Worm (Caenorhabditis elegans) whole organism, young adult: ENCODE data around the gene mog-4.

Experiments
- B0019.2 ChIP-seq: fragments of 200-800 bp; sonication (Bioruptor generic); conservative IDR thresholded peaks from 2 replicates; pipeline ENCODE4 v1.3.6; 2022; ENCODE audit warnings: missing genetic modification reagents, missing genetic modification characterization, missing compliant biosample characterization
- B0261.1 ChIP-seq: sonication (generic microtip); optimal IDR thresholded peaks from 2 replicates; lab custom pipeline; 2016; ENCODE audit warnings: mild to moderate bottlenecking, missing genetic modification characterization, moderate library complexity, missing compliant biosample characterization
- B0336.3 ChIP-seq: fragments of 200-800 bp; sonication (Bioruptor generic); IDR thresholded peaks from 2 replicates; pipeline ENCODE4 v1.3.6; 2022; ENCODE audit warnings: missing genetic modification characterization, missing compliant biosample characterization
- C06A6.2 ChIP-seq: fragments of 200-800 bp; sonication (Bioruptor generic); conservative IDR thresholded peaks from 2 replicates; pipeline ENCODE4 v1.3.6; 2022; ENCODE audit warnings: missing genetic modification characterization, missing compliant biosample characterization
- C17E4.6 ChIP-seq: fragments of 200-800 bp; sonication (Bioruptor generic); IDR thresholded peaks from 2 replicates; pipeline ENCODE4 v1.3.6; 2022; ENCODE audit warnings: missing genetic modification reagents, missing genetic modification characterization, missing compliant biosample characterization
- F37B4.10 ChIP-seq: fragments of 200-800 bp; sonication (Bioruptor generic); IDR thresholded peaks from 2 replicates; pipeline ENCODE4 v1.3.6; 2022; ENCODE audit warnings: missing genetic modification characterization, missing compliant biosample characterization
- F39B2.1 ChIP-seq: fragments of 200-800 bp; sonication (Bioruptor generic); IDR thresholded peaks from 2 replicates; pipeline ENCODE4 v1.3.6; 2022; ENCODE audit warnings: missing genetic modification reagents, missing genetic modification characterization, missing compliant biosample characterization
- K11D2.4 ChIP-seq: fragments of 200-800 bp; sonication (Bioruptor generic); IDR thresholded peaks from 2 replicates; pipeline ENCODE4 v1.3.6; 2022; ENCODE audit warnings: missing genetic modification reagents, missing genetic modification characterization, missing compliant biosample characterization
- T26A5.8 ChIP-seq: sonication (generic microtip); optimal IDR thresholded peaks from 2 replicates; lab custom pipeline; 2016; ENCODE audit warnings: missing genetic modification characterization, missing compliant biosample characterization
- Y67H2A.10 ChIP-seq: fragments of 200-800 bp; sonication (Bioruptor generic); conservative IDR thresholded peaks from 2 replicates; pipeline ENCODE4 v1.3.6; 2022; ENCODE audit warnings: missing genetic modification reagents, missing genetic modification characterization, missing compliant biosample characterization
- Y95B8A.8 ChIP-seq: fragments of 200-800 bp; sonication (Bioruptor generic); IDR thresholded peaks from 2 replicates; pipeline ENCODE4 v1.3.6; 2022; ENCODE audit warnings: missing genetic modification reagents, missing genetic modification characterization, missing compliant biosample characterization
- akir-1 ChIP-seq: fragments of 200-800 bp; sonication (Bioruptor generic); optimal IDR thresholded peaks from 2 replicates; lab custom pipeline; 2018; ENCODE audit warnings: mild to moderate bottlenecking, missing genetic modification characterization, moderate library complexity, missing compliant biosample characterization
- aptf-3 ChIP-seq: fragments of 200-800 bp; sonication (Bioruptor generic); IDR thresholded peaks from 2 replicates; pipeline ENCODE4 v1.3.6; 2022; ENCODE audit warnings: missing genetic modification characterization, missing compliant biosample characterization
- atf-7 ChIP-seq: sonication (generic microtip); optimal IDR thresholded peaks from 2 replicates; lab custom pipeline; 2017; ENCODE audit warnings: mild to moderate bottlenecking, missing genetic modification characterization, missing compliant biosample characterization
- athp-1 ChIP-seq: sonication (generic microtip); optimal IDR thresholded peaks from 2 replicates; lab custom pipeline; 2017; ENCODE audit warnings: mild to moderate bottlenecking, missing genetic modification characterization, missing compliant biosample characterization
- attf-3 ChIP-seq: fragments of 200-800 bp; sonication (Bioruptor generic); conservative IDR thresholded peaks from 2 replicates; pipeline ENCODE4 v1.3.6; 2022; ENCODE audit warnings: missing genetic modification reagents, missing genetic modification characterization, missing compliant biosample characterization
- bed-1 ChIP-seq: fragments of 200-800 bp; sonication (Bioruptor generic); IDR thresholded peaks from 2 replicates; pipeline ENCODE4 v1.3.6; 2022; ENCODE audit warnings: missing genetic modification reagents, missing genetic modification characterization, missing compliant biosample characterization
- cebp-2 ChIP-seq: fragments of 200-800 bp; sonication (Bioruptor generic); IDR thresholded peaks from 2 replicates; pipeline ENCODE4 v1.3.6; 2022; ENCODE audit warnings: missing genetic modification characterization, missing compliant biosample characterization
- ceh-100 ChIP-seq: fragments of 200-800 bp; sonication (Bioruptor generic); IDR thresholded peaks from 2 replicates; pipeline ENCODE4 v1.3.6; 2022; ENCODE audit warnings: missing genetic modification reagents, missing genetic modification characterization, missing compliant biosample characterization
- ceh-27 ChIP-seq: fragments of 200-800 bp; sonication (Bioruptor generic); optimal IDR thresholded peaks from 2 replicates; lab custom pipeline; 2018; ENCODE audit warnings: mild to moderate bottlenecking, missing genetic modification characterization, moderate library complexity, missing compliant biosample characterization
- ceh-58 ChIP-seq: fragments of 200-800 bp; sonication (Bioruptor generic); IDR thresholded peaks from 2 replicates; pipeline ENCODE4 v1.3.6; 2022; ENCODE audit warnings: missing genetic modification characterization, missing compliant biosample characterization
- die-1 ChIP-seq: sonication (generic microtip); optimal IDR thresholded peaks from 2 replicates; lab custom pipeline; 2016; ENCODE audit warnings: missing genotype, mild to moderate bottlenecking, missing genetic modification characterization, missing compliant biosample characterization
- dpl-1 ChIP-seq: fragments of 150-350 bp; optimal IDR thresholded peaks from 2 replicates; lab custom pipeline; 2014; ENCODE audit warnings: missing biosample characterization, missing genetic modification reagents, missing genetic modification characterization
- egl-44 ChIP-seq: fragments of 200-800 bp; sonication (Bioruptor generic); IDR thresholded peaks from 2 replicates; pipeline ENCODE4 v1.3.6; 2022; ENCODE audit warnings: missing genetic modification reagents, missing genetic modification characterization, missing compliant biosample characterization
- ets-4 ChIP-seq: fragments of 200-800 bp; sonication (Bioruptor generic); optimal IDR thresholded peaks from 2 replicates; lab custom pipeline; 2018; ENCODE audit warnings: mild to moderate bottlenecking, missing genetic modification characterization, missing compliant biosample characterization
- hmg-1.2 ChIP-seq: fragments of 200-800 bp; sonication (Bioruptor generic); IDR thresholded peaks from 2 replicates; pipeline ENCODE4 v1.3.6; 2022; ENCODE audit warnings: missing genetic modification reagents, missing genetic modification characterization, missing compliant biosample characterization
- hrde-1 ChIP-seq: sonication (generic microtip); optimal IDR thresholded peaks from 2 replicates; lab custom pipeline; 2016; ENCODE audit warnings: missing genetic modification characterization, mild to moderate bottlenecking, missing compliant biosample characterization, moderate library complexity, missing genotype, missing genetic modification reagents, borderline replicate concordance
- hsf-1 ChIP-seq: fragments of 200-800 bp; sonication (Bioruptor generic); IDR thresholded peaks from 2 replicates; pipeline ENCODE4 v1.3.6; 2022; ENCODE audit warnings: missing genetic modification reagents, missing genetic modification characterization, missing compliant biosample characterization
- let-526 ChIP-seq: fragments of 200-800 bp; sonication (Bioruptor generic); IDR thresholded peaks from 2 replicates; pipeline ENCODE4 v1.3.6; 2022; ENCODE audit warnings: missing genetic modification reagents, missing genetic modification characterization, missing compliant biosample characterization
- lin-26 ChIP-seq: fragments of 200-800 bp; sonication (Bioruptor generic); IDR thresholded peaks from 2 replicates; pipeline ENCODE4 v1.3.6; 2022; ENCODE audit warnings: missing genetic modification reagents, missing genetic modification characterization, missing compliant biosample characterization
- lin-54 ChIP-seq: fragments of 200-800 bp; sonication (Bioruptor generic); optimal IDR thresholded peaks from 2 replicates; lab custom pipeline; 2018; ENCODE audit warnings: mild to moderate bottlenecking, missing genetic modification characterization, missing compliant biosample characterization
- lsl-1 ChIP-seq: fragments of 200-800 bp; sonication (Bioruptor generic); optimal IDR thresholded peaks from 2 replicates; lab custom pipeline; 2018; ENCODE audit warnings: mild to moderate bottlenecking, missing genetic modification characterization, moderate library complexity, missing compliant biosample characterization
- madf-10 ChIP-seq: sonication (generic microtip); optimal IDR thresholded peaks from 2 replicates; lab custom pipeline; 2016; ENCODE audit warnings: mild to moderate bottlenecking, missing genetic modification characterization, missing compliant biosample characterization
- madf-3 ChIP-seq: fragments of 200-800 bp; sonication (Bioruptor generic); IDR thresholded peaks from 2 replicates; pipeline ENCODE4 v1.3.6; 2022; ENCODE audit warnings: missing genetic modification reagents, missing genetic modification characterization, missing compliant biosample characterization
- madf-6 ChIP-seq: fragments of 200-800 bp; sonication (Bioruptor generic); IDR thresholded peaks from 2 replicates; pipeline ENCODE4 v1.3.6; 2022; ENCODE audit warnings: missing genetic modification reagents, missing genetic modification characterization, missing compliant biosample characterization
- madf-8 ChIP-seq: fragments of 200-800 bp; sonication (Bioruptor generic); conservative IDR thresholded peaks from 2 replicates; pipeline ENCODE4 v1.3.6; 2022; ENCODE audit warnings: missing genetic modification reagents, missing genetic modification characterization, missing compliant biosample characterization
- mel-28 ChIP-seq: sonication (generic microtip); optimal IDR thresholded peaks from 2 replicates; lab custom pipeline; 2016; ENCODE audit warnings: borderline replicate concordance, mild to moderate bottlenecking, missing genetic modification characterization, missing compliant biosample characterization
- nfyb-1 ChIP-seq: fragments of 200-800 bp; sonication (Bioruptor generic); IDR thresholded peaks from 2 replicates; pipeline ENCODE4 v1.3.6; 2022; ENCODE audit warnings: missing genetic modification reagents, missing genetic modification characterization, missing compliant biosample characterization
- nhr-27 ChIP-seq: fragments of 200-800 bp; sonication (Bioruptor generic); optimal IDR thresholded peaks from 2 replicates; lab custom pipeline; 2018; ENCODE audit warnings: mild to moderate bottlenecking, missing genetic modification characterization, moderate library complexity, missing compliant biosample characterization
- nhr-80 ChIP-seq: sonication (generic microtip); optimal IDR thresholded peaks from 2 replicates; lab custom pipeline; 2016; ENCODE audit warnings: missing genetic modification characterization, missing compliant biosample characterization
- nhr-90 ChIP-seq: sonication (generic microtip); optimal IDR thresholded peaks from 2 replicates; lab custom pipeline; 2016; ENCODE audit warnings: missing genotype, mild to moderate bottlenecking, missing genetic modification characterization, missing compliant biosample characterization
- repo-1 ChIP-seq: sonication (generic microtip); optimal IDR thresholded peaks from 2 replicates; lab custom pipeline; 2017; ENCODE audit warnings: mild to moderate bottlenecking, missing genetic modification characterization, missing compliant biosample characterization
- snpc-3.4 ChIP-seq: sonication (generic microtip); optimal IDR thresholded peaks from 2 replicates; lab custom pipeline; 2017; ENCODE audit warnings: missing genetic modification characterization, mild to moderate bottlenecking, missing compliant biosample characterization, antibody characterized with exemption, moderate library complexity, missing genotype, missing genetic modification reagents
- somi-1 ChIP-seq: fragments of 200-800 bp; sonication (Bioruptor generic); optimal IDR thresholded peaks from 2 replicates; lab custom pipeline; 2018; ENCODE audit warnings: mild to moderate bottlenecking, missing genetic modification characterization, missing compliant biosample characterization
- sptf-2 ChIP-seq: fragments of 200-800 bp; sonication (Bioruptor generic); optimal IDR thresholded peaks from 2 replicates; lab custom pipeline; 2018; ENCODE audit warnings: mild to moderate bottlenecking, missing genetic modification characterization, missing compliant biosample characterization
- tlf-1 ChIP-seq: fragments of 200-800 bp; sonication (Bioruptor generic); optimal IDR thresholded peaks from 2 replicates; lab custom pipeline; 2018; ENCODE audit warnings: mild to moderate bottlenecking, missing genetic modification characterization, missing compliant biosample characterization
- zim-3 ChIP-seq: sonication (generic microtip); optimal IDR thresholded peaks from 2 replicates; lab custom pipeline; 2017; ENCODE audit warnings: mild to moderate bottlenecking, missing genetic modification characterization, moderate library complexity, missing compliant biosample characterization
- ztf-18 ChIP-seq: sonication (generic microtip); optimal IDR thresholded peaks from 2 replicates; lab custom pipeline; 2016; ENCODE audit warnings: missing genotype, mild to moderate bottlenecking, missing genetic modification characterization, missing compliant biosample characterization
- ztf-26 ChIP-seq: sonication (generic microtip); optimal IDR thresholded peaks from 2 replicates; lab custom pipeline; 2017; ENCODE audit warnings: missing genetic modification characterization, missing compliant biosample characterization

The mog-4 gene

ce11 chrII:14561549-14562115 lies at the start of gene mog-4:
mog-4 (minus strand) TSS chrII:14561599.
- TF ChIP-seq madf-6 (peak; percentile 99), tlf-1 (GFP tag; lab: Kevin White, UChicago) (peak; percentile 98), akir-1 (GFP tag; lab: Kevin White, UChicago) (peak; percentile 89), nhr-27 (tag; lab: Kevin White, UChicago) (peak; percentile 58), madf-10 (tag; lab: Kevin White, UChicago) (peak; percentile 93), ceh-100 (peak; percentile 96), madf-3 (GFP tag; lab: Robert Waterston, UW) (peak; percentile 98), let-526 (GFP tag; lab: Robert Waterston, UW) (peak; percentile 100), bed-1 (GFP tag; lab: Robert Waterston, UW) (peak; percentile 98), lin-26 (GFP tag; lab: Robert Waterston, UW) (peak; percentile 98), B0019.2 (GFP tag; lab: Robert Waterston, UW) (peak; percentile 100), mel-28 (tag; lab: Kevin White, UChicago) (peak; percentile 76), somi-1 (GFP tag; lab: Kevin White, UChicago) (peak; percentile 96), repo-1 (tag; lab: Kevin White, UChicago) (peak; percentile 84), nfyb-1 (GFP tag; lab: Robert Waterston, UW) (peak; percentile 99), hsf-1 (peak; percentile 93), B0261.1 (tag; lab: Kevin White, UChicago) (peak; percentile 35), T26A5.8 (tag; lab: Kevin White, UChicago) (peak; percentile 7), egl-44 (peak; percentile 97), cebp-2 (GFP tag; lab: Robert Waterston, UW) (peak; percentile 97), Y95B8A.8 (peak; percentile 99), hmg-1.2 (peak; percentile 100), ztf-26 (peak; percentile 96), madf-8 (GFP tag; lab: Robert Waterston, UW) (peak; percentile 99), dpl-1 (GFP tag; lab: Kevin White, UChicago) (peak; percentile 46), atf-7 (peak; percentile 84), F37B4.10 (GFP tag; lab: Robert Waterston, UW) (peak; percentile 96), snpc-3.4 (tag; lab: Kevin White, UChicago) (peak; percentile 18), lin-54 (GFP tag; lab: Kevin White, UChicago) (peak; percentile 97), athp-1 (peak; percentile 97), Y67H2A.10 (peak; percentile 99), nhr-90 (tag; lab: Kevin White, UChicago) (peak; percentile 64), F39B2.1 (GFP tag; lab: Robert Waterston, UW) (peak; percentile 95), ets-4 (GFP tag; lab: Kevin White, UChicago) (peak; percentile 10), lsl-1 (peak; percentile 98), ztf-18 (tag; lab: Kevin White, UChicago) (peak; percentile 82), nhr-80 (tag; lab: Kevin White, UChicago) (peak; percentile 80), B0336.3 (GFP tag; lab: Robert Waterston, UW) (peak; percentile 92), ceh-58 (GFP tag; lab: Robert Waterston, UW) (0 out of 2 replicates have a peak, but pooled peaks have one; percentile 15), C06A6.2 (peak; percentile 98), ceh-27 (GFP tag; lab: Kevin White, UChicago) (peak; percentile 97), K11D2.4 (GFP tag; lab: Robert Waterston, UW) (peak; percentile 99), attf-3 (GFP tag; lab: Robert Waterston, UW) (peak; percentile 93), die-1 (peak; percentile 45), hrde-1 (peak; percentile 85), aptf-3 (GFP tag; lab: Robert Waterston, UW) (peak; percentile 95), sptf-2 (GFP tag; lab: Kevin White, UChicago) (peak; percentile 9), C17E4.6 (GFP tag; lab: Robert Waterston, UW) (peak; percentile 100), zim-3 (tag; lab: Kevin White, UChicago) (peak; percentile 81)
